Fruit fly (Drosophila melanogaster) whole organism, prepupa: ENCODE results near the gene CG5561.

ENCODE experiments used
- CG15336 ChIP-seq: fragments of 200-800 bp; sonication (Bioruptor generic); IDR thresholded peaks from 2 replicates; pipeline ENCODE4 v1.3.6; 2022; ENCODE audit warnings: missing biosample characterization, missing genetic modification characterization
- CG6808 ChIP-seq: fragments of 200-800 bp; sonication (Bioruptor generic); optimal IDR thresholded peaks from 3 replicates; lab custom pipeline; 2017; ENCODE audit warnings: missing biosample characterization, missing genetic modification characterization, mild to moderate bottlenecking, moderate library complexity, missing genetic modification reagents
- Eip75B ChIP-seq: fragments of 200-800 bp; sonication (Bioruptor generic); optimal IDR thresholded peaks from 3 replicates; lab custom pipeline; 2016; ENCODE audit warnings: missing biosample characterization, missing genetic modification characterization
- Hr38 ChIP-seq: sonication (Bioruptor generic); optimal IDR thresholded peaks from 2 replicates; lab custom pipeline; 2016; ENCODE audit warnings: missing biosample characterization, missing genetic modification characterization
- Smox ChIP-seq: fragments of 200-800 bp; sonication (Bioruptor generic); optimal IDR thresholded peaks from 3 replicates; lab custom pipeline; 2016; ENCODE audit warnings: missing biosample characterization, missing genetic modification characterization
- fkh ChIP-seq: fragments of 200-800 bp; sonication (Bioruptor generic); optimal IDR thresholded peaks from 3 replicates; lab custom pipeline; 2017; ENCODE audit warnings: missing biosample characterization, mild to moderate bottlenecking, missing genetic modification characterization, moderate library complexity

DNA sequence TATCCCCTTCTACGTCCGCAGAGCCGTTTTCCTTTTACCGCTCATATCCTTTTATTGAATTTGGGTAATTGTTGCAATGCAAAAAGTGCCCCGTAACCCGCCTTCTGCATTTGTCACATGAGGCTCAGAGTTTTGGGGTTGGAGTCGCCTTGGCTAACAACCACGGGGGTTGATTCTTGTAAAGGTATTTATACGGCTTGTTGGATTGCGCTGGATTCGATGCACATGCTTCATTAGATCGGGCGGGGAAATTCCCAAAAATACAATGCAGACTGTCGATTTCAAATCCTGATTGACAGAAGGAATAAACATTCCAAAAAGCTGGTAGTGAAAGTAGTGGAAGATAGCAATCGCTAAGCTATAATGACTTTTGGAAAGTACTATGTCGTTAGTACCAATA, 36.4 kb upstream of the CG5561 start:
- TF ChIP-seq CG6808 (GFP tag; lab: Kevin White, UChicago) = no peak
- no peak for TF ChIP-seq Smox (GFP tag; lab: Kevin White, UChicago)
- TF ChIP-seq Eip75B (GFP tag; lab: Kevin White, UChicago) = no peak
- no peak for TF ChIP-seq fkh
- TF ChIP-seq CG15336 (GFP tag; lab: Robert Waterston, UW) = no peak
- TF ChIP-seq Hr38 (GFP tag; lab: Kevin White, UChicago) = no peak
